Worm (Caenorhabditis elegans) whole organism, L1 larva: ENCODE measurements around the gene gon-14.

Experiments used
- C16A3.4 ChIP-seq: fragments of 150-350 bp; optimal IDR thresholded peaks from 2 replicates; lab custom pipeline; 2014; ENCODE audit warnings: missing biosample characterization, missing genetic modification characterization
- blmp-1 ChIP-seq: fragments of 150-350 bp; optimal IDR thresholded peaks from 2 replicates; lab custom pipeline; 2014; ENCODE audit warnings: missing biosample characterization, missing genetic modification characterization
- ceh-82 ChIP-seq, 3 experiments: fragments of 150-350 bp in 1 of 3; sonication (generic microtip) in 2 of 3; optimal IDR thresholded peaks; 2 replicates each; lab custom pipeline; 2014 to 2017; ENCODE audit warnings: missing biosample characterization in 3 of 3, missing genetic modification characterization in 3 of 3
- lsy-2 ChIP-seq, 2 experiments: fragments of 150-350 bp; optimal IDR thresholded peaks; 2 replicates each; lab custom pipeline; 2014; ENCODE audit warnings: missing biosample characterization in 2 of 2, missing genetic modification characterization in 2 of 2
- mdl-1 ChIP-seq, 2 experiments: fragments of 150-350 bp; optimal IDR thresholded peaks; 2 replicates each; lab custom pipeline; 2014 to 2017; ENCODE audit warnings: missing biosample characterization in 2 of 2, missing genetic modification characterization in 2 of 2, inconsistent platforms in 1 of 2
- nhr-76 ChIP-seq: sonication (generic microtip); optimal IDR thresholded peaks from 2 replicates; lab custom pipeline; 2017; ENCODE audit warnings: missing biosample characterization, missing genetic modification characterization
- skn-1 ChIP-seq: fragments of 150-350 bp; optimal IDR thresholded peaks from 2 replicates; lab custom pipeline; 2014; ENCODE audit warnings: missing biosample characterization, missing genetic modification characterization
- swsn-7 ChIP-seq: sonication (generic microtip); optimal IDR thresholded peaks from 2 replicates; lab custom pipeline; 2016; ENCODE audit warnings: missing genetic modification characterization, missing compliant biosample characterization
- unc-98 ChIP-seq: fragments of 200-800 bp; sonication (Bioruptor generic); IDR thresholded peaks from 2 replicates; pipeline ENCODE4 v1.3.6; 2022; ENCODE audit warnings: missing genetic modification characterization, missing compliant biosample characterization

DNA sequence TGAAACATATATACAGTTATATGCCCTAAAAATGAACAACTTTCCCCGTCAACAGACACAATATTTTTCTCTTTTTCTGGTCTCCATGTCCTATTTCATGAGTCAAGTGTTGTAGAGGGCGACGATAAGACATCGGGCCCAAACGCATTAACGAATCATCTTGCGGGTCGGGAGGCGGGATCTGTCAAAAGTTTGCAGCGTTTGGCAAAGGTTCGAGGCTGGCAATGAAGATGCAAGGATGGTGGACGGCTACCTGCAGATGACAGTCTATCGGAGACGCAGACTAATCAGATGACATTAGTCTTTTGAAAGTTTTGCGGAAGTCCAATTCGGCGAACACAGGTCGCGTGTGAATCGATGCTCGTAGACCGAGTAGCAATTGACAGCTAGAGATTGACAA, 9.9 kb upstream of the gon-14 start:
- no peak for TF ChIP-seq lsy-2 (tag; optimal IDR thresholded peaks at IDR 0.05; lab: Kevin White, UChicago)
- no peak for TF ChIP-seq nhr-76 (tag; lab: Kevin White, UChicago)
- TF ChIP-seq skn-1, result no peak
- TF ChIP-seq blmp-1 (tag; lab: Kevin White, UChicago), result peak; percentile 7
- TF ChIP-seq mdl-1 (tag; optimal IDR thresholded peaks at IDR 0.05; lab: Kevin White, UChicago), result no peak
- no peak for TF ChIP-seq unc-98 (GFP tag; lab: Robert Waterston, UW)
- no peak for TF ChIP-seq swsn-7 (tag; lab: Kevin White, UChicago)
- TF ChIP-seq ceh-82 (tag; optimal IDR thresholded peaks at IDR 0.05; lab: Kevin White, UChicago), result no peak
- TF ChIP-seq C16A3.4 (tag; lab: Kevin White, UChicago), result no peak
